Worm (Caenorhabditis elegans): ENCODE data around the gene ZC404.15.

- TF ChIP-seq jun-1 (tag; optimal IDR thresholded peaks at IDR 0.05) (no peak), mxl-2 (GFP tag; conservative IDR thresholded peaks at IDR 0.05) (no peak), ceh-82 (tag; optimal IDR thresholded peaks at IDR 0.05) (no peak), dmd-6 (GFP tag; IDR thresholded peaks at IDR 0.05) (no peak), dmd-8 (GFP tag; IDR thresholded peaks at IDR 0.05) (no peak), mep-1 (tag; optimal IDR thresholded peaks at IDR 0.05) (no peak), gei-8 (GFP tag; optimal IDR thresholded peaks at IDR 0.05) (no peak), nhr-237 (tag; optimal IDR thresholded peaks at IDR 0.05) (no peak), Y105C5A.15 (GFP tag; IDR thresholded peaks at IDR 0.05) (no peak), snpc-1.2 (GFP tag; IDR thresholded peaks at IDR 0.05) (no peak), dpl-1 (GFP tag; optimal IDR thresholded peaks at IDR 0.05) (no peak), pqm-1 (tag; optimal IDR thresholded peaks at IDR 0.05) (no peak)
Measured at ce11 chrV:6731594-6731993, 48.7 kb upstream of the ZC404.15 start, which contains the start of gene grl-9.

All from whole organism, L4 larva.